Worm (Caenorhabditis elegans): Measurements from ENCODE around the gene gcy-6.

gcy-6 gene

DNA sequence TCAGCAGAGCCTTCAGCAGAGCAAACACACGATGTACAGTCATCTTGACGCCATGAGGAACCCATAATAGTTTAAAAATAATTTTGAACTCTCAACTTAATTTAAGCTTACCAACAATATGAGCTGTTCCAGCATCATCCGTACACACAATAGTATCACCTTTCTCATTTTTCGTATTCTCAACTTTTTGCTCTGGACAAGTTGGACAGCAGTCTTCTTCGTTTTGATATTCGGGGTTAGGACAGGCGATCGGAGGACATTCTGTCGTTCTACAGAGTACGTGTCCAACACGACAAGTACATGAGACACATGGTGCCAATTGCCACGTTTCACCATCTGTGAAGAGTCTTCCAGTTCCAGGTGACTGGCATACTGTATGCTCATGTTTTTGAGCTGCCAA, 9.7 kb upstream of the gcy-6 start:
- no peak for TF ChIP-seq F13C5.2 (tag; optimal IDR thresholded peaks at IDR 0.05)
- no peak for TF ChIP-seq aly-1 (tag; optimal IDR thresholded peaks at IDR 0.05)
- TF ChIP-seq sea-1 (GFP tag; conservative IDR thresholded peaks at IDR 0.05): no peak
- no peak for TF ChIP-seq ets-7 (tag; optimal IDR thresholded peaks at IDR 0.05)
- TF ChIP-seq tra-4 (tag; optimal IDR thresholded peaks at IDR 0.05): no peak
- TF ChIP-seq scrt-1 (GFP tag; IDR thresholded peaks at IDR 0.05): no peak
- TF ChIP-seq tbx-37 (GFP tag; conservative IDR thresholded peaks at IDR 0.05): no peak
- no peak for TF ChIP-seq tbx-11 (GFP tag; IDR thresholded peaks at IDR 0.05)
- TF ChIP-seq ceh-13 (GFP tag; optimal IDR thresholded peaks at IDR 0.05): no peak
- TF ChIP-seq pes-1 (GFP tag; IDR thresholded peaks at IDR 0.05): no peak
- TF ChIP-seq hnd-1 (tag; optimal IDR thresholded peaks at IDR 0.05): no peak
- no peak for TF ChIP-seq B0310.2 (tag; optimal IDR thresholded peaks at IDR 0.05)
- TF ChIP-seq flt-1 (GFP tag; IDR thresholded peaks at IDR 0.05): no peak

DNA sequence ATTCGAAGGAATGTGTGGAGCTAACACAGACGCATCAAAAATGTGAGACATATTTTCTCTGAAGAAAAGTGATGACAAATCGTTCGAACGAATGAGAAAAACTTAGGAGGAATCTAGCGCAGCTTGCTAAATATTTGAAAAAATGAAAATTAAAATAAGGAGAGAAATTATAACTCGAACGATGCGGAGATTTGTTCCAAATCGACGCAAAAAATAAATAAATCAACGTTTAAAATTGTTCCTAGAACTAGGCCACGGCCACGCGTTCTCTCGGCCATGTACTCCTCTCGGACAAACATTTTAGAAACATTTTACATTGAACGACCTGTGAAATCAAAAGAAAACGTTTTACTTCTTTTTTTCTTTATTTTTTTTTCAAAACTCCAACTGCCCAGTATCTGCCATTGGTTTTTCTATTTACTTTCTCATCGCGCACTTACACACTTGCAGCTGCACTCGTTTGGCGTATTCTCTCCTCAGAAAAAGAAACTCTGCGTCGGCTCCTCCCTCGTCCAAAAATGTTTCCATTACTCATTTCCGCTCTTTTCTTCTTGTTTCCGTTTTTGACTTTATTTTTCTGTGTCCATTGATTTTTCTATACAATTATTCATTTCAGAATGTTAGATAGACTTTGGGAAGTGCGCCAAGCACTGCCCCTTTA, 6.4 kb upstream of the gcy-6 start, which contains the start of the genes gna-1 and B0024.13:
Gene gna-1, minus strand, starts transcription at position 51 of the 661 bp plus-strand sequence.
Gene B0024.13, plus strand, starts transcription at position 611 of the 661 bp plus-strand sequence.
- TF ChIP-seq tbx-37 (GFP tag; conservative IDR thresholded peaks at IDR 0.05): peak; percentile 41; the same call in 1 of the 2 replicates
- TF ChIP-seq ceh-13 (GFP tag; optimal IDR thresholded peaks at IDR 0.05): no peak
- peak; percentile 8 for TF ChIP-seq aly-1 (tag; optimal IDR thresholded peaks at IDR 0.05)
- no peak for TF ChIP-seq pes-1 (GFP tag; IDR thresholded peaks at IDR 0.05)

DNA sequence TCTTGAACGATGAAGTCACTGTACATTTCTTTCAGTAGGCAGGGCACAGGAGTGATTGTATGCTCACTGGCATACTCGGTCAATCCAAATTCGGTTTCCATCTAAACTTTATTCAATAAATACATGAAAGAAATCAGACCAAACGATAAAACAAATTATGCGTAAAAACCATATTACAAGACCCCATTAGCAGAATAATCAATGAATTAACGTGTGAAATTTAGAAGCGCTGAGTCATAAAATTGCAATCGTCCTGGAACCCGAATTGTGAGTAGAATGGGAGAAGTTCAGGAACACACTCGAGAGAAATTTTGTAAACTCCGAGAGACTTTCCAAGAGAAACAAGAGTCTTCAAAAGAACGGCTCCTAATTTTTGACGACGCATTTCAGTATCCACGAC, 5.6 kb upstream of the gcy-6 start, which contains the start of gene B0024.11:
Gene B0024.11, minus strand, starts transcription at position 101 of the 400 bp plus-strand sequence.
- no peak for TF ChIP-seq hmg-4 (GFP tag; optimal IDR thresholded peaks at IDR 0.05)
- TF ChIP-seq tbx-37 (GFP tag; conservative IDR thresholded peaks at IDR 0.05): no peak
- TF ChIP-seq scrt-1 (GFP tag; IDR thresholded peaks at IDR 0.05): no peak
- TF ChIP-seq ets-7 (tag; optimal IDR thresholded peaks at IDR 0.05): no peak
- no peak for TF ChIP-seq tra-4 (tag; optimal IDR thresholded peaks at IDR 0.05)
- no peak for TF ChIP-seq pes-1 (GFP tag; IDR thresholded peaks at IDR 0.05)
- TF ChIP-seq ceh-13 (GFP tag; optimal IDR thresholded peaks at IDR 0.05): no peak
- TF ChIP-seq aly-1 (tag; optimal IDR thresholded peaks at IDR 0.05): no peak
- no peak for TF ChIP-seq sea-1 (GFP tag; conservative IDR thresholded peaks at IDR 0.05)
- no peak for TF ChIP-seq tbx-11 (GFP tag; IDR thresholded peaks at IDR 0.05)

ce11 chrV:10317294-10317693, 3.4 kb upstream of the gcy-6 start, which contains the start of gene asps-1:
Gene asps-1, minus strand, starts transcription at chrV:10317394.
- TF ChIP-seq scrt-1 (GFP tag; IDR thresholded peaks at IDR 0.05) (no peak), sea-1 (GFP tag; conservative IDR thresholded peaks at IDR 0.05) (no peak), B0310.2 (tag; optimal IDR thresholded peaks at IDR 0.05) (no peak), ets-7 (tag; optimal IDR thresholded peaks at IDR 0.05) (no peak), ceh-13 (GFP tag; optimal IDR thresholded peaks at IDR 0.05) (no peak), tra-4 (tag; optimal IDR thresholded peaks at IDR 0.05) (no peak), flt-1 (GFP tag; IDR thresholded peaks at IDR 0.05) (no peak), hnd-1 (tag; optimal IDR thresholded peaks at IDR 0.05) (no peak), F13C5.2 (tag; optimal IDR thresholded peaks at IDR 0.05) (no peak), hmbx-1 (tag; optimal IDR thresholded peaks at IDR 0.05) (no peak), pes-1 (GFP tag; IDR thresholded peaks at IDR 0.05) (no peak), tbx-11 (GFP tag; IDR thresholded peaks at IDR 0.05) (no peak), tbx-37 (GFP tag; conservative IDR thresholded peaks at IDR 0.05) (no peak), hmg-4 (GFP tag; optimal IDR thresholded peaks at IDR 0.05) (no peak), ceh-36 (tag; optimal IDR thresholded peaks at IDR 0.05) (no peak), aly-1 (tag; optimal IDR thresholded peaks at IDR 0.05) (no peak), ama-1 (optimal IDR thresholded peaks at IDR 0.05) (no peak)

- no peak for TF ChIP-seq sea-1 (GFP tag; conservative IDR thresholded peaks at IDR 0.05)
Observed at ce11 chrV:10314371-10314770, 518 bp upstream of the gcy-6 start, which contains the start of gene trx-2. Gene trx-2, plus strand, starts transcription at chrV:10314671.

- TF ChIP-seq F13C5.2 (tag; optimal IDR thresholded peaks at IDR 0.05): no peak
- TF ChIP-seq pes-1 (GFP tag; IDR thresholded peaks at IDR 0.05): no peak
- no peak for TF ChIP-seq sea-1 (GFP tag; conservative IDR thresholded peaks at IDR 0.05)
Observed at ce11 chrV:10307283-10307682, 6.6 kb downstream of the gcy-6 start, which contains the start of gene che-12. Gene che-12, minus strand, starts transcription at chrV:10307383.

DNA sequence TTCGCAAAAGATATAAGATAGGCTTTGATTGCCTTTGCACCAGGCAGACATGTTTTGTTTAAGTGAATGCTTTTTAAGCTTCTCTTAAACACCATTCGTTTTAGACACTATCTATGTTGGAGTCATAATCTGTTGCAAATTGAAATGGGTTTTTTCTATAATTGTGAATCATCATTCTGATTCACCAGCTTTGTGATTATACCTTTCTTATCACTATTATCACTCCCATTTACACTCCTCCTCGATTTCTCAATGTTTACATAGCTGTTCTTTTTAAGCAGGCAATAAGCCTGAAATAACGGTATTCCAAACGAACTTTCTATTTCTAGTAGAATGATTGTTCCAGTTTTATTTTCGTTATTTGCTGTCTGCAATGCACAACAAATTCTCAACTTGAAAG, 16.8 kb downstream of the gcy-6 start, which contains the start of gene B0024.4:
Gene B0024.4, plus strand, starts transcription at position 301 of the 400 bp plus-strand sequence.
- TF ChIP-seq flt-1 (GFP tag; IDR thresholded peaks at IDR 0.05) (no peak), hnd-1 (tag; optimal IDR thresholded peaks at IDR 0.05) (no peak), aly-1 (tag; optimal IDR thresholded peaks at IDR 0.05) (no peak), hmg-4 (GFP tag; optimal IDR thresholded peaks at IDR 0.05) (no peak), ama-1 (optimal IDR thresholded peaks at IDR 0.05) (no peak), sea-1 (GFP tag; conservative IDR thresholded peaks at IDR 0.05) (no peak), tbx-37 (GFP tag; conservative IDR thresholded peaks at IDR 0.05) (no peak), ceh-13 (GFP tag; optimal IDR thresholded peaks at IDR 0.05) (no peak), ets-7 (tag; optimal IDR thresholded peaks at IDR 0.05) (no peak), tbx-11 (GFP tag; IDR thresholded peaks at IDR 0.05) (no peak), pes-1 (GFP tag; IDR thresholded peaks at IDR 0.05) (no peak), hmbx-1 (tag; optimal IDR thresholded peaks at IDR 0.05) (no peak), ceh-36 (tag; optimal IDR thresholded peaks at IDR 0.05) (no peak), B0310.2 (tag; optimal IDR thresholded peaks at IDR 0.05) (no peak), F13C5.2 (tag; optimal IDR thresholded peaks at IDR 0.05) (no peak), scrt-1 (GFP tag; IDR thresholded peaks at IDR 0.05) (no peak), tra-4 (tag; optimal IDR thresholded peaks at IDR 0.05) (no peak)

- no peak for TF ChIP-seq ets-7 (tag; optimal IDR thresholded peaks at IDR 0.05)
- no peak for TF ChIP-seq sea-1 (GFP tag; conservative IDR thresholded peaks at IDR 0.05)
- no peak for TF ChIP-seq tra-4 (tag; optimal IDR thresholded peaks at IDR 0.05)
- TF ChIP-seq tbx-37 (GFP tag; conservative IDR thresholded peaks at IDR 0.05): no peak
- TF ChIP-seq scrt-1 (GFP tag; IDR thresholded peaks at IDR 0.05): no peak
- no peak for TF ChIP-seq B0310.2 (tag; optimal IDR thresholded peaks at IDR 0.05)
- TF ChIP-seq pes-1 (GFP tag; IDR thresholded peaks at IDR 0.05): no peak
- no peak for TF ChIP-seq aly-1 (tag; optimal IDR thresholded peaks at IDR 0.05)
- TF ChIP-seq F13C5.2 (tag; optimal IDR thresholded peaks at IDR 0.05): no peak
- TF ChIP-seq hmbx-1 (tag; optimal IDR thresholded peaks at IDR 0.05): no peak
- TF ChIP-seq flt-1 (GFP tag; IDR thresholded peaks at IDR 0.05): no peak
- TF ChIP-seq tbx-11 (GFP tag; IDR thresholded peaks at IDR 0.05): no peak
- no peak for TF ChIP-seq ceh-36 (tag; optimal IDR thresholded peaks at IDR 0.05)
- TF ChIP-seq hnd-1 (tag; optimal IDR thresholded peaks at IDR 0.05): no peak
- TF ChIP-seq ama-1 (optimal IDR thresholded peaks at IDR 0.05): no peak
Observed at ce11 chrV:10294549-10294948, 19.3 kb downstream of the gcy-6 start, which contains the start of gene col-150. Gene col-150, minus strand, starts transcription at chrV:10294649.

All from whole organism, early embryonic.